Worm (Caenorhabditis elegans) whole organism, late embryonic: Measurements from ENCODE around the gene Y105C5B.1.

ENCODE experiments used
- F13H6.1 ChIP-seq: sonication (generic microtip); optimal IDR thresholded peaks from 2 replicates; lab custom pipeline; 2016; ENCODE audit warnings: missing genetic modification characterization, missing compliant biosample characterization
- K02D7.2 ChIP-seq: sonication (generic microtip); optimal IDR thresholded peaks from 2 replicates; lab custom pipeline; 2017; ENCODE audit warnings: mild to moderate bottlenecking, missing genetic modification characterization, missing compliant biosample characterization
- K09A11.1 ChIP-seq: sonication (generic microtip); optimal IDR thresholded peaks from 2 replicates; lab custom pipeline; 2017; ENCODE audit warnings: antibody characterized with exemption, mild to moderate bottlenecking, missing genetic modification characterization, missing compliant biosample characterization; ENCODE audit not compliant: insufficient read depth
- T23F11.4 ChIP-seq: fragments of 200-800 bp; sonication (Bioruptor generic); optimal IDR thresholded peaks from 2 replicates; lab custom pipeline; 2018; ENCODE audit warnings: mild to moderate bottlenecking, missing genetic modification characterization, missing compliant biosample characterization
- Y22D7AL.16 ChIP-seq: sonication (generic microtip); optimal IDR thresholded peaks from 2 replicates; lab custom pipeline; 2016; ENCODE audit warnings: missing genetic modification characterization, missing compliant biosample characterization
- ceh-19 ChIP-seq: fragments of 200-800 bp; sonication (Bioruptor generic); optimal IDR thresholded peaks from 2 replicates; lab custom pipeline; 2018; ENCODE audit warnings: mild to moderate bottlenecking, missing genetic modification characterization, missing compliant biosample characterization
- ceh-2 ChIP-seq: sonication (generic microtip); optimal IDR thresholded peaks from 2 replicates; lab custom pipeline; 2016; ENCODE audit warnings: missing genotype, missing genetic modification characterization, missing compliant biosample characterization
- ceh-6 ChIP-seq: fragments of 200-800 bp; sonication (Bioruptor generic); optimal IDR thresholded peaks from 2 replicates; lab custom pipeline; 2018; ENCODE audit warnings: mild to moderate bottlenecking, missing genetic modification characterization, missing compliant biosample characterization
- che-1 ChIP-seq: sonication (generic microtip); optimal IDR thresholded peaks from 2 replicates; lab custom pipeline; 2016; ENCODE audit warnings: mild to moderate bottlenecking, missing genetic modification characterization, missing compliant biosample characterization
- elt-2 ChIP-seq: sonication (generic microtip); optimal IDR thresholded peaks from 2 replicates; lab custom pipeline; 2016; ENCODE audit warnings: missing genetic modification reagents, missing genetic modification characterization, missing compliant biosample characterization
- ets-4 ChIP-seq: sonication (generic microtip); optimal IDR thresholded peaks from 2 replicates; lab custom pipeline; 2016; ENCODE audit warnings: missing genetic modification characterization, missing compliant biosample characterization
- eyg-1 ChIP-seq: sonication (generic microtip); optimal IDR thresholded peaks from 2 replicates; lab custom pipeline; 2016; ENCODE audit warnings: missing genotype, missing genetic modification characterization, missing compliant biosample characterization
- fkh-6 ChIP-seq: sonication (generic microtip); optimal IDR thresholded peaks from 2 replicates; lab custom pipeline; 2016; ENCODE audit warnings: missing genetic modification characterization, missing compliant biosample characterization
- gmeb-2 ChIP-seq: sonication (generic microtip); optimal IDR thresholded peaks from 2 replicates; lab custom pipeline; 2016; ENCODE audit warnings: missing genetic modification characterization, inconsistent platforms, missing compliant biosample characterization
- hlh-13 ChIP-seq: fragments of 200-800 bp; sonication (Bioruptor generic); optimal IDR thresholded peaks from 2 replicates; lab custom pipeline; 2018; ENCODE audit warnings: mild to moderate bottlenecking, missing genetic modification characterization, missing compliant biosample characterization
- hlh-6 ChIP-seq: sonication (generic microtip); optimal IDR thresholded peaks from 2 replicates; lab custom pipeline; 2016; ENCODE audit warnings: missing genotype, missing genetic modification characterization, missing compliant biosample characterization
- hlh-8 ChIP-seq: sonication (generic microtip); optimal IDR thresholded peaks from 2 replicates; lab custom pipeline; 2016; ENCODE audit warnings: missing genotype, missing genetic modification characterization, missing compliant biosample characterization
- lin-11 ChIP-seq: fragments of 200-800 bp; sonication (Bioruptor generic); optimal IDR thresholded peaks from 2 replicates; lab custom pipeline; 2018; ENCODE audit warnings: mild to moderate bottlenecking, missing genetic modification characterization, missing compliant biosample characterization
- madf-2 ChIP-seq: sonication (generic microtip); optimal IDR thresholded peaks from 2 replicates; lab custom pipeline; 2017; ENCODE audit warnings: missing genetic modification characterization, missing compliant biosample characterization
- mec-3 ChIP-seq: sonication (generic microtip); optimal IDR thresholded peaks from 2 replicates; lab custom pipeline; 2016; ENCODE audit warnings: borderline replicate concordance, missing genetic modification characterization, missing compliant biosample characterization
- nfya-1 ChIP-seq: sonication (generic microtip); optimal IDR thresholded peaks from 2 replicates; lab custom pipeline; 2017; ENCODE audit warnings: missing genetic modification characterization, mild to moderate bottlenecking, missing compliant biosample characterization, antibody characterized with exemption, moderate library complexity
- nhr-232 ChIP-seq: sonication (generic microtip); optimal IDR thresholded peaks from 2 replicates; lab custom pipeline; 2016; ENCODE audit warnings: missing genetic modification characterization, missing compliant biosample characterization
- npax-4 ChIP-seq: sonication (generic microtip); optimal IDR thresholded peaks from 2 replicates; lab custom pipeline; 2016; ENCODE audit warnings: missing genetic modification characterization, missing compliant biosample characterization
- ref-2 ChIP-seq: sonication (generic microtip); optimal IDR thresholded peaks from 2 replicates; lab custom pipeline; 2016; ENCODE audit warnings: missing genetic modification characterization, missing compliant biosample characterization
- rnt-1 ChIP-seq: sonication (generic microtip); optimal IDR thresholded peaks from 2 replicates; lab custom pipeline; 2016; ENCODE audit warnings: missing genetic modification characterization, missing compliant biosample characterization
- sdc-2 ChIP-seq: sonication (generic microtip); optimal IDR thresholded peaks from 2 replicates; lab custom pipeline; 2016; ENCODE audit warnings: missing genotype, missing genetic modification characterization, missing compliant biosample characterization
- sox-4 ChIP-seq: sonication (generic microtip); optimal IDR thresholded peaks from 2 replicates; lab custom pipeline; 2017; ENCODE audit warnings: mild to moderate bottlenecking, missing genetic modification characterization, inconsistent platforms, missing compliant biosample characterization
- tbx-2 ChIP-seq: sonication (generic microtip); optimal IDR thresholded peaks from 2 replicates; lab custom pipeline; 2016; ENCODE audit warnings: missing genetic modification characterization, missing compliant biosample characterization
- tbx-7 ChIP-seq: sonication (generic microtip); optimal IDR thresholded peaks from 2 replicates; lab custom pipeline; 2016; ENCODE audit warnings: missing genotype, missing genetic modification characterization, missing compliant biosample characterization
- unc-42 ChIP-seq: sonication (generic microtip); optimal IDR thresholded peaks from 2 replicates; lab custom pipeline; 2016; ENCODE audit warnings: missing genotype, missing genetic modification characterization, missing compliant biosample characterization
- unc-55 ChIP-seq: sonication (generic microtip); optimal IDR thresholded peaks from 2 replicates; lab custom pipeline; 2017; ENCODE audit warnings: missing biosample characterization, missing genetic modification reagents, missing genetic modification characterization

Gene Y105C5B.1

ce11 chrIV:15861499-15861898 lies 9.0 kb upstream of the Y105C5B.1 start:
- TF ChIP-seq Y22D7AL.16: no peak

- TF ChIP-seq T23F11.4 (GFP tag; lab: Kevin White, UChicago): no peak
- no peak for TF ChIP-seq gmeb-2 (tag; lab: Kevin White, UChicago)
- TF ChIP-seq mec-3 (tag; lab: Kevin White, UChicago): no peak
- TF ChIP-seq tbx-7 (tag; lab: Kevin White, UChicago): no peak
- TF ChIP-seq hlh-13 (GFP tag; lab: Kevin White, UChicago): no peak
- no peak for TF ChIP-seq elt-2 (tag; lab: Kevin White, UChicago)
These were observed 2.2 kb upstream of the Y105C5B.1 start for ce11 chrIV:15868288-15868687.

- TF ChIP-seq lin-11 (tag; lab: Kevin White, UChicago) (no peak), madf-2 (no peak), unc-42 (tag; lab: Kevin White, UChicago) (no peak), gmeb-2 (tag; lab: Kevin White, UChicago) (no peak), ref-2 (tag; lab: Kevin White, UChicago) (no peak), hlh-13 (GFP tag; lab: Kevin White, UChicago) (no peak), Y22D7AL.16 (no peak), K09A11.1 (no peak), sox-4 (tag; lab: Kevin White, UChicago) (no peak)
These were observed 2.2 kb downstream of the Y105C5B.1 start, which contains the start of gene gcy-25 for ce11 chrIV:15872633-15873032. TSS of gene gcy-25 (plus strand) at chrIV:15872933.

- peak; percentile 55 for TF ChIP-seq nfya-1 (tag; lab: Kevin White, UChicago)
- no peak for TF ChIP-seq Y22D7AL.16
These were observed 7.8 kb downstream of the Y105C5B.1 start for ce11 chrIV:15878262-15878661.

ce11 chrIV:15880114-15880513 lies 9.7 kb downstream of the Y105C5B.1 start:
- TF ChIP-seq ets-4 (tag; lab: Kevin White, UChicago) (no peak), ceh-2 (tag; lab: Kevin White, UChicago) (no peak), ceh-6 (GFP tag; lab: Kevin White, UChicago) (no peak), Y22D7AL.16 (no peak), sox-4 (tag; lab: Kevin White, UChicago) (no peak), hlh-8 (no peak), eyg-1 (tag; lab: Kevin White, UChicago) (no peak), npax-4 (tag; lab: Kevin White, UChicago) (no peak), hlh-6 (no peak), unc-55 (no peak)
- TF ChIP-seq, all 69 proteins: peak for 0

ce11 chrIV:15883922-15884321 lies 13.5 kb downstream of the Y105C5B.1 start, which contains the start of gene Y105C5B.3:
TSS of gene Y105C5B.3 (plus strand) at chrIV:15884222.
- no peak for TF ChIP-seq npax-4 (tag; lab: Kevin White, UChicago)
- TF ChIP-seq nfya-1 (tag; lab: Kevin White, UChicago): no peak
- no peak for TF ChIP-seq tbx-2
- no peak for TF ChIP-seq ceh-6 (GFP tag; lab: Kevin White, UChicago)
- TF ChIP-seq rnt-1 (tag; lab: Kevin White, UChicago): no peak
- TF ChIP-seq K02D7.2: no peak
- TF ChIP-seq che-1: no peak
- TF ChIP-seq fkh-6 (tag; lab: Kevin White, UChicago): no peak
- no peak for TF ChIP-seq F13H6.1
- no peak for TF ChIP-seq nhr-232 (tag; lab: Kevin White, UChicago)
- no peak for TF ChIP-seq K09A11.1
- no peak for TF ChIP-seq unc-42 (tag; lab: Kevin White, UChicago)
- TF ChIP-seq sdc-2: no peak

ce11 chrIV:15894133-15894532 lies 23.7 kb downstream of the Y105C5B.1 start, which contains the start of gene srv-14:
TSS of gene srv-14 (minus strand) at chrIV:15894233.
- no peak for TF ChIP-seq ceh-19 (GFP tag; lab: Kevin White, UChicago)
